Worm (Caenorhabditis elegans): ENCODE measurements around the gene npr-29.
A peak's percentile ranks its signal among the peaks of the same experiment; 100 is the strongest.

Gene npr-29

ce11 chrIII:9185722-9186121, 29.5 kb downstream of the npr-29 start, which contains the start of gene ZC84.7:
Gene ZC84.7, plus strand, starts transcription at chrIII:9186022.
- no peak for TF ChIP-seq skn-1 (tag; optimal IDR thresholded peaks at IDR 0.05)
- TF ChIP-seq ztf-1 (GFP tag; conservative IDR thresholded peaks at IDR 0.05), result no peak

ce11 chrIII:9181246-9181645, 34.0 kb downstream of the npr-29 start, which contains the start of gene tax-4:
Gene tax-4, plus strand, starts transcription at chrIII:9181546.
- TF ChIP-seq blmp-1 (tag; optimal IDR thresholded peaks at IDR 0.05; ENCODE audit: insufficient read depth), result no peak
- TF ChIP-seq mab-5 (tag; optimal IDR thresholded peaks at IDR 0.05), result no peak
- no peak for TF ChIP-seq sem-4 (tag; optimal IDR thresholded peaks at IDR 0.05)
- TF ChIP-seq sma-9 (GFP tag; optimal IDR thresholded peaks at IDR 0.05), result no peak
- TF ChIP-seq sma-9 (tag; optimal IDR thresholded peaks at IDR 0.05), result no peak
- no peak for TF ChIP-seq R02D3.7 (tag; optimal IDR thresholded peaks at IDR 0.05)
- TF ChIP-seq C34F6.9 (tag; optimal IDR thresholded peaks at IDR 0.05), result no peak
- no peak for TF ChIP-seq fos-1 (tag; optimal IDR thresholded peaks at IDR 0.05)
- TF ChIP-seq skn-1 (tag; optimal IDR thresholded peaks at IDR 0.05), result no peak
- TF ChIP-seq ztf-4 (tag; optimal IDR thresholded peaks at IDR 0.05), result no peak
- no peak for TF ChIP-seq ztf-11 (tag; optimal IDR thresholded peaks at IDR 0.05)
- TF ChIP-seq crh-2 (tag; optimal IDR thresholded peaks at IDR 0.05), result no peak
- no peak for TF ChIP-seq snpc-4 (tag; optimal IDR thresholded peaks at IDR 0.05)
- TF ChIP-seq nhr-129 (tag; optimal IDR thresholded peaks at IDR 0.05), result no peak
- TF ChIP-seq lsy-2 (tag; optimal IDR thresholded peaks at IDR 0.05), result no peak
- TF ChIP-seq unc-39 (tag; optimal IDR thresholded peaks at IDR 0.05), result no peak
- no peak for TF ChIP-seq sma-3 (GFP tag; optimal IDR thresholded peaks at IDR 0.05)
- no peak for TF ChIP-seq nhr-12 (tag; optimal IDR thresholded peaks at IDR 0.05)
- no peak for TF ChIP-seq mdl-1 (tag; optimal IDR thresholded peaks at IDR 0.05)

ce11 chrIII:9177874-9178273, 37.4 kb downstream of the npr-29 start:
- TF ChIP-seq aly-2 (tag; optimal IDR thresholded peaks at IDR 0.05) (no peak), mab-5 (tag; optimal IDR thresholded peaks at IDR 0.05) (peak; percentile 84), ztf-4 (tag; optimal IDR thresholded peaks at IDR 0.05) (no peak), nhr-23 (tag; optimal IDR thresholded peaks at IDR 0.05) (no peak), unc-55 (GFP tag; optimal IDR thresholded peaks at IDR 0.05) (peak; percentile 40), nhr-11 (tag; optimal IDR thresholded peaks at IDR 0.05) (no peak), peb-1 (tag; optimal IDR thresholded peaks at IDR 0.05) (no peak), ama-1 (optimal IDR thresholded peaks at IDR 0.05) (no peak), nhr-129 (tag; optimal IDR thresholded peaks at IDR 0.05) (no peak), blmp-1 (tag; optimal IDR thresholded peaks at IDR 0.05; ENCODE audit: insufficient read depth) (no peak), sma-3 (GFP tag; optimal IDR thresholded peaks at IDR 0.05) (no peak), mdl-1 (tag; optimal IDR thresholded peaks at IDR 0.05) (no peak)

ce11 chrIII:9176008-9176407, 39.3 kb downstream of the npr-29 start:
- TF ChIP-seq lin-13 (GFP tag; optimal IDR thresholded peaks at IDR 0.05) (no peak), mab-5 (tag; optimal IDR thresholded peaks at IDR 0.05) (no peak), fos-1 (tag; optimal IDR thresholded peaks at IDR 0.05) (peak; percentile 19)

- TF ChIP-seq dmd-4 (tag; optimal IDR thresholded peaks at IDR 0.05) (no peak), lin-11 (tag; optimal IDR thresholded peaks at IDR 0.05) (no peak), fos-1 (tag; optimal IDR thresholded peaks at IDR 0.05) (peak; percentile 33), ztf-1 (GFP tag; conservative IDR thresholded peaks at IDR 0.05) (no peak), crh-2 (tag; optimal IDR thresholded peaks at IDR 0.05) (no peak), zag-1 (tag; optimal IDR thresholded peaks at IDR 0.05) (no peak), sma-9 (GFP tag; optimal IDR thresholded peaks at IDR 0.05) (peak; percentile 21), sma-9 (tag; optimal IDR thresholded peaks at IDR 0.05) (no peak), nhr-23 (tag; optimal IDR thresholded peaks at IDR 0.05) (no peak), unc-39 (tag; optimal IDR thresholded peaks at IDR 0.05) (no peak), mdl-1 (tag; optimal IDR thresholded peaks at IDR 0.05) (no peak)
Measured at ce11 chrIII:9173239-9173638, 42.0 kb downstream of the npr-29 start.

ce11 chrIII:9172702-9173101, 42.6 kb downstream of the npr-29 start, which contains the start of gene ina-1:
Gene ina-1, minus strand, starts transcription at chrIII:9172802.
- TF ChIP-seq nhr-129 (tag; optimal IDR thresholded peaks at IDR 0.05) (no peak), nhr-11 (tag; optimal IDR thresholded peaks at IDR 0.05) (no peak), dmd-4 (tag; optimal IDR thresholded peaks at IDR 0.05) (no peak), elt-1 (tag; optimal IDR thresholded peaks at IDR 0.05) (no peak), R02D3.7 (tag; optimal IDR thresholded peaks at IDR 0.05) (no peak)

Measured in whole organism, L2 larva.